Worm (Caenorhabditis elegans) whole organism, midembryonic: ENCODE data around the gene Y57A10A.4.

Source experiments
- T22C8.4 ChIP-seq: fragments of 200-800 bp; sonication (Bioruptor generic); IDR thresholded peaks from 2 replicates; pipeline ENCODE4 v1.3.6; 2022; ENCODE audit warnings: missing genetic modification characterization, missing compliant biosample characterization
- cog-1 ChIP-seq: sonication (generic microtip); optimal IDR thresholded peaks from 2 replicates; lab custom pipeline; 2016; ENCODE audit warnings: missing genetic modification characterization, missing compliant biosample characterization
- flt-1 ChIP-seq: fragments of 200-800 bp; sonication (Bioruptor generic); IDR thresholded peaks from 2 replicates; pipeline ENCODE4 v1.3.6; 2022; ENCODE audit warnings: missing genetic modification characterization, missing compliant biosample characterization
- ztf-23 ChIP-seq: fragments of 200-800 bp; sonication (Bioruptor generic); IDR thresholded peaks from 2 replicates; pipeline ENCODE4 v1.3.6; 2022; ENCODE audit warnings: missing genetic modification reagents, missing genetic modification characterization, missing compliant biosample characterization

- TF ChIP-seq flt-1 (GFP tag; lab: Robert Waterston, UW) (no peak), ztf-23 (GFP tag; lab: Robert Waterston, UW) (no peak), cog-1 (no peak), T22C8.4 (GFP tag; lab: Robert Waterston, UW) (no peak)
Measured at ce11 chrII:12130868-12131267, 20.9 kb upstream of the Y57A10A.4 start, which contains the start of gene set-24.
